Worm (Caenorhabditis elegans) whole organism, young adult: ENCODE data around the gene F58B3.6.

Experiments used
- B0035.1 ChIP-seq: sonication (generic microtip); optimal IDR thresholded peaks from 2 replicates; lab custom pipeline; 2016; ENCODE audit warnings: missing genetic modification characterization, mild to moderate bottlenecking, missing compliant biosample characterization, missing genotype, missing genetic modification reagents
- B0261.1 ChIP-seq: sonication (generic microtip); optimal IDR thresholded peaks from 2 replicates; lab custom pipeline; 2016; ENCODE audit warnings: mild to moderate bottlenecking, missing genetic modification characterization, moderate library complexity, missing compliant biosample characterization
- C06A6.2 ChIP-seq: fragments of 200-800 bp; sonication (Bioruptor generic); conservative IDR thresholded peaks from 2 replicates; pipeline ENCODE4 v1.3.6; 2022; ENCODE audit warnings: missing genetic modification characterization, missing compliant biosample characterization
- D2030.7 ChIP-seq: fragments of 200-800 bp; sonication (Bioruptor generic); IDR thresholded peaks from 2 replicates; pipeline ENCODE4 v1.3.6; 2022; ENCODE audit warnings: missing genetic modification reagents, missing genetic modification characterization, missing compliant biosample characterization
- F57A8.1 ChIP-seq: fragments of 200-800 bp; sonication (Bioruptor generic); optimal IDR thresholded peaks from 2 replicates; lab custom pipeline; 2018; ENCODE audit warnings: mild to moderate bottlenecking, missing genetic modification characterization, moderate library complexity, missing compliant biosample characterization
- K12H6.12 ChIP-seq: fragments of 200-800 bp; sonication (Bioruptor generic); optimal IDR thresholded peaks from 2 replicates; lab custom pipeline; 2018; ENCODE audit warnings: mild to moderate bottlenecking, missing genetic modification characterization, missing compliant biosample characterization
- Y53G8AR.9 ChIP-seq: fragments of 200-800 bp; sonication (Bioruptor generic); conservative IDR thresholded peaks from 2 replicates; pipeline ENCODE4 v1.3.6; 2022; ENCODE audit warnings: missing genetic modification reagents, missing genetic modification characterization, missing compliant biosample characterization
- akir-1 ChIP-seq: fragments of 200-800 bp; sonication (Bioruptor generic); optimal IDR thresholded peaks from 2 replicates; lab custom pipeline; 2018; ENCODE audit warnings: mild to moderate bottlenecking, missing genetic modification characterization, moderate library complexity, missing compliant biosample characterization
- athp-1 ChIP-seq: sonication (generic microtip); optimal IDR thresholded peaks from 2 replicates; lab custom pipeline; 2017; ENCODE audit warnings: mild to moderate bottlenecking, missing genetic modification characterization, missing compliant biosample characterization
- attf-3 ChIP-seq: fragments of 200-800 bp; sonication (Bioruptor generic); conservative IDR thresholded peaks from 2 replicates; pipeline ENCODE4 v1.3.6; 2022; ENCODE audit warnings: missing genetic modification reagents, missing genetic modification characterization, missing compliant biosample characterization
- attf-5 ChIP-seq: fragments of 200-800 bp; sonication (Bioruptor generic); optimal IDR thresholded peaks from 2 replicates; lab custom pipeline; 2018; ENCODE audit warnings: mild to moderate bottlenecking, missing genetic modification characterization, missing compliant biosample characterization
- cebp-2 ChIP-seq: fragments of 200-800 bp; sonication (Bioruptor generic); IDR thresholded peaks from 2 replicates; pipeline ENCODE4 v1.3.6; 2022; ENCODE audit warnings: missing genetic modification characterization, missing compliant biosample characterization
- ceh-100 ChIP-seq: fragments of 200-800 bp; sonication (Bioruptor generic); IDR thresholded peaks from 2 replicates; pipeline ENCODE4 v1.3.6; 2022; ENCODE audit warnings: missing genetic modification reagents, missing genetic modification characterization, missing compliant biosample characterization
- ceh-40 ChIP-seq: fragments of 200-800 bp; sonication (Bioruptor generic); IDR thresholded peaks from 2 replicates; pipeline ENCODE4 v1.3.6; 2022; ENCODE audit warnings: missing genetic modification characterization, missing compliant biosample characterization
- chd-7 ChIP-seq: sonication (generic microtip); optimal IDR thresholded peaks from 2 replicates; lab custom pipeline; 2016; ENCODE audit warnings: mild to moderate bottlenecking, missing genetic modification characterization, moderate library complexity, missing compliant biosample characterization
- dox-1 ChIP-seq: fragments of 200-800 bp; sonication (Bioruptor generic); IDR thresholded peaks from 2 replicates; pipeline ENCODE4 v1.3.6; 2022; ENCODE audit warnings: missing genetic modification reagents, missing genetic modification characterization, missing compliant biosample characterization
- dpl-1 ChIP-seq: fragments of 150-350 bp; optimal IDR thresholded peaks from 2 replicates; lab custom pipeline; 2014; ENCODE audit warnings: missing biosample characterization, missing genetic modification reagents, missing genetic modification characterization
- efl-1 ChIP-seq: fragments of 150-350 bp; optimal IDR thresholded peaks from 2 replicates; lab custom pipeline; 2014; ENCODE audit warnings: missing biosample characterization, missing genetic modification reagents, missing genetic modification characterization
- egl-44 ChIP-seq: fragments of 200-800 bp; sonication (Bioruptor generic); IDR thresholded peaks from 2 replicates; pipeline ENCODE4 v1.3.6; 2022; ENCODE audit warnings: missing genetic modification reagents, missing genetic modification characterization, missing compliant biosample characterization
- egrh-3 ChIP-seq: fragments of 200-800 bp; sonication (Bioruptor generic); IDR thresholded peaks from 2 replicates; pipeline ENCODE4 v1.3.6; 2022; ENCODE audit warnings: missing genetic modification reagents, missing genetic modification characterization, missing compliant biosample characterization
- ets-4 ChIP-seq: fragments of 200-800 bp; sonication (Bioruptor generic); optimal IDR thresholded peaks from 2 replicates; lab custom pipeline; 2018; ENCODE audit warnings: mild to moderate bottlenecking, missing genetic modification characterization, missing compliant biosample characterization
- gei-17 ChIP-seq: fragments of 200-800 bp; sonication (Bioruptor generic); optimal IDR thresholded peaks from 2 replicates; lab custom pipeline; 2018; ENCODE audit warnings: mild to moderate bottlenecking, missing genetic modification characterization, missing compliant biosample characterization
- hlh-12 ChIP-seq: sonication (generic microtip); optimal IDR thresholded peaks from 2 replicates; lab custom pipeline; 2016; ENCODE audit warnings: missing genetic modification characterization, missing compliant biosample characterization
- hsf-1 ChIP-seq: fragments of 200-800 bp; sonication (Bioruptor generic); IDR thresholded peaks from 2 replicates; pipeline ENCODE4 v1.3.6; 2022; ENCODE audit warnings: missing genetic modification reagents, missing genetic modification characterization, missing compliant biosample characterization
- let-607 ChIP-seq, 2 experiments: fragments of 200-800 bp in 1 of 2; sonication (Bioruptor generic) in 1 of 2; sonication (generic microtip) in 1 of 2; optimal IDR thresholded peaks; 2 replicates each; lab custom pipeline; 2016 to 2018; ENCODE audit warnings: mild to moderate bottlenecking in 2 of 2, missing compliant biosample characterization in 2 of 2, missing genetic modification characterization in 2 of 2, moderate library complexity in 2 of 2, missing genotype in 1 of 2
- lin-35 ChIP-seq, 3 experiments: fragments of 150-350 bp in 2 of 3; sonication (generic microtip) in 1 of 3; optimal IDR thresholded peaks; 2 replicates each; lab custom pipeline; 2014 to 2018; ENCODE audit warnings: missing biosample characterization in 3 of 3, missing genetic modification characterization in 3 of 3, missing genetic modification reagents in 3 of 3
- madf-10 ChIP-seq: sonication (generic microtip); optimal IDR thresholded peaks from 2 replicates; lab custom pipeline; 2016; ENCODE audit warnings: mild to moderate bottlenecking, missing genetic modification characterization, missing compliant biosample characterization
- madf-8 ChIP-seq: fragments of 200-800 bp; sonication (Bioruptor generic); conservative IDR thresholded peaks from 2 replicates; pipeline ENCODE4 v1.3.6; 2022; ENCODE audit warnings: missing genetic modification reagents, missing genetic modification characterization, missing compliant biosample characterization
- mcd-1 ChIP-seq: fragments of 200-800 bp; sonication (Bioruptor generic); IDR thresholded peaks from 2 replicates; pipeline ENCODE4 v1.3.6; 2022; ENCODE audit warnings: missing genetic modification reagents, missing genetic modification characterization, missing compliant biosample characterization
- mel-28 ChIP-seq: sonication (generic microtip); optimal IDR thresholded peaks from 2 replicates; lab custom pipeline; 2016; ENCODE audit warnings: borderline replicate concordance, mild to moderate bottlenecking, missing genetic modification characterization, missing compliant biosample characterization
- pha-4 ChIP-seq: fragments of 150-350 bp; sonication (generic microtip); optimal IDR thresholded peaks from 2 replicates; lab custom pipeline; 2014; ENCODE audit warnings: missing biosample characterization, missing genetic modification reagents, missing genetic modification characterization
- rcor-1 ChIP-seq: fragments of 200-800 bp; sonication (Bioruptor generic); IDR thresholded peaks from 2 replicates; pipeline ENCODE4 v1.3.6; 2022; ENCODE audit warnings: missing genetic modification reagents, missing genetic modification characterization, missing compliant biosample characterization
- repo-1 ChIP-seq: sonication (generic microtip); optimal IDR thresholded peaks from 2 replicates; lab custom pipeline; 2017; ENCODE audit warnings: mild to moderate bottlenecking, missing genetic modification characterization, missing compliant biosample characterization
- tlf-1 ChIP-seq: fragments of 200-800 bp; sonication (Bioruptor generic); optimal IDR thresholded peaks from 2 replicates; lab custom pipeline; 2018; ENCODE audit warnings: mild to moderate bottlenecking, missing genetic modification characterization, missing compliant biosample characterization
- ztf-18 ChIP-seq: sonication (generic microtip); optimal IDR thresholded peaks from 2 replicates; lab custom pipeline; 2016; ENCODE audit warnings: missing genotype, mild to moderate bottlenecking, missing genetic modification characterization, missing compliant biosample characterization

Gene F58B3.6

ce11 chrIV:11594191-11594673 is 42.2 kb upstream of the F58B3.6 start, which contains the start of gene mig-38 (continued):
- TF ChIP-seq K12H6.12 (tag; lab: Kevin White, UChicago) (peak; percentile 52), tlf-1 (GFP tag; lab: Kevin White, UChicago) (no peak), ets-4 (GFP tag; lab: Kevin White, UChicago) (no peak), attf-3 (no peak), ceh-100 (GFP tag; lab: Robert Waterston, UW) (no peak), madf-8 (no peak), akir-1 (GFP tag; lab: Kevin White, UChicago) (peak; percentile 3), rcor-1 (no peak), let-607 (tag; optimal IDR thresholded peaks at IDR 0.05; lab: Kevin White, UChicago) (peak in 1 of 2 experiments; percentile 10), ceh-40 (GFP tag; lab: Robert Waterston, UW) (no peak), C06A6.2 (GFP tag; lab: Robert Waterston, UW) (no peak), repo-1 (peak; percentile 47), egl-44 (GFP tag; lab: Robert Waterston, UW) (no peak), athp-1 (tag; lab: Kevin White, UChicago) (peak; percentile 29), efl-1 (GFP tag; lab: Kevin White, UChicago) (no peak), lin-35 (GFP tag; optimal IDR thresholded peaks at IDR 0.05; lab: Kevin White, UChicago) (no peak), attf-5 (peak; percentile 40), gei-17 (peak; percentile 32), chd-7 (peak; percentile 48), cebp-2 (no peak), egrh-3 (GFP tag; lab: Robert Waterston, UW) (no peak), dpl-1 (no peak), B0035.1 (tag; lab: Kevin White, UChicago) (no peak), D2030.7 (no peak), dox-1 (GFP tag; lab: Robert Waterston, UW) (peak; percentile 55), F57A8.1 (GFP tag; lab: Kevin White, UChicago) (no peak), pha-4 (tag; lab: Kevin White, UChicago) (no peak), hsf-1 (GFP tag; lab: Robert Waterston, UW) (no peak), mcd-1 (GFP tag; lab: Robert Waterston, UW) (peak; percentile 48; the same call in 1 of the 2 replicates)

ce11 chrIV:11597079-11597478 is 39.4 kb upstream of the F58B3.6 start:
- TF ChIP-seq ceh-40 (GFP tag; lab: Robert Waterston, UW) (no peak), hlh-12 (tag; lab: Kevin White, UChicago) (no peak), ztf-18 (tag; lab: Kevin White, UChicago) (no peak), madf-10 (no peak), Y53G8AR.9 (GFP tag; lab: Robert Waterston, UW) (no peak), mel-28 (tag; lab: Kevin White, UChicago) (no peak)

ce11 chrIV:11599717-11600116 is 36.7 kb upstream of the F58B3.6 start:
- TF ChIP-seq B0261.1 (tag; lab: Kevin White, UChicago) (no peak), ets-4 (GFP tag; lab: Kevin White, UChicago) (no peak), ceh-100 (GFP tag; lab: Robert Waterston, UW) (no peak)
